Fruit fly (Drosophila melanogaster): ENCODE results near the gene Task6.
A peak's percentile ranks its signal among the peaks of the same experiment; 100 is the strongest.

The Task6 gene

dm6 chr3R:13683624-13684568 is 9.6 kb upstream of the Task6 start, which contains the start of gene flfl (continued):
- peak; percentile 80 for TF ChIP-seq Ets97D (GFP tag; optimal IDR thresholded peaks at IDR 0.05)
- TF ChIP-seq Tbp (GFP tag; optimal IDR thresholded peaks at IDR 0.05), result peak; percentile 5
- peak; percentile 6 for TF ChIP-seq btn (GFP tag; optimal IDR thresholded peaks at IDR 0.05)
- TF ChIP-seq ERR (GFP tag; optimal IDR thresholded peaks at IDR 0.05), result peak; percentile 50
- TF ChIP-seq CG2678 (tag; optimal IDR thresholded peaks at IDR 0.05), result peak; percentile 13
- no peak for TF ChIP-seq CG14050 (GFP tag; IDR thresholded peaks at IDR 0.05)
- no peak for TF ChIP-seq CG8290 (GFP tag; optimal IDR thresholded peaks at IDR 0.05)
- TF ChIP-seq CG8290 (tag; optimal IDR thresholded peaks at IDR 0.05), result peak in 1 of 2 experiments; percentile 72
- peak; percentile 54 for TF ChIP-seq CG9797 (GFP tag; optimal IDR thresholded peaks at IDR 0.05)
- TF ChIP-seq Hr51 (GFP tag; optimal IDR thresholded peaks at IDR 0.05), result peak in 1 of 2 experiments; percentile 26
- TF ChIP-seq dati (GFP tag; IDR thresholded peaks at IDR 0.05), result no peak
- no peak for TF ChIP-seq CG6272 (GFP tag; IDR thresholded peaks at IDR 0.05)
- TF ChIP-seq CG13624 (GFP tag; optimal IDR thresholded peaks at IDR 0.05), result peak; percentile 34
- TF ChIP-seq Mad (GFP tag; optimal IDR thresholded peaks at IDR 0.05), result no peak
- peak; percentile 23 for TF ChIP-seq NfI (GFP tag; optimal IDR thresholded peaks at IDR 0.05)
- TF ChIP-seq HmgD (GFP tag; optimal IDR thresholded peaks at IDR 0.05), result peak; percentile 49
- TF ChIP-seq HmgZ (tag; optimal IDR thresholded peaks at IDR 0.05), result peak; percentile 70
- TF ChIP-seq CG9727 (GFP tag; optimal IDR thresholded peaks at IDR 0.05), result peak; percentile 27
- TF ChIP-seq ap (GFP tag; IDR thresholded peaks at IDR 0.05), result no peak

DNA sequence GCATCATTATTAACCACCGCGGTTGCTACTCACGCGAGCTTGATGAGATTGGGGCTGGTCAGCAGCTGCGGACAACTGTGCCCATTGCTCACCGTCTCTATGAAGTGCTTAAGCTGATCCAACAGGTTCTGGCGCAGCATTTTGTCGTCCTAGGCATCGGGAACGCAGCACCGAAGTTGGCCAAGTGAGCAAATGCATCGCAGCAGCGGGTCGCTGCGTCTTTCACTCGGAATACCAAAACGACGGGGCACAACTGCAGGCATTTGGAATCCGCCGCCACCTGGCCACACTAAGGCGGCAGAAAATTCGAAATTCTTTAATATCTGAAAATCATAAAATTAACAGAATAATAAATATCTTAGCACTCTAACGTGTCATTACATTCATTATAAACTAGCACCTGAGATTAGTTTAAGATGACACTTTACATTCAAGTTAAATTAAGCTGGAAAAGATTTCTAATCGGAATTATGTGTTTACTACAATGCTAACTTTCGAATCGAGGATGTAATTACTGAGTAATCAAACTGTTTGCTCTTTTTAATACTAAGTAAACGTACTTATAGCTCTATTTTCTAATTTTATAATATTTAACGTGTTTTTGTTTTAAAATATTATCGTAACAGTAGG is 8.8 kb upstream of the Task6 start:
- TF ChIP-seq CG3726 (GFP tag; IDR thresholded peaks at IDR 0.05) (no peak), knrl (GFP tag; IDR thresholded peaks at IDR 0.05; ENCODE audit: partially characterized antibody) (0 out of 3 replicates have a peak, but pooled peaks have one; percentile 21), lilli (GFP tag; optimal IDR thresholded peaks at IDR 0.05) (peak; percentile 1), pzg (GFP tag; optimal IDR thresholded peaks at IDR 0.05) (peak; percentile 63), Spps (tag; optimal IDR thresholded peaks at IDR 0.05) (no peak), Dp (GFP tag; optimal IDR thresholded peaks at IDR 0.05) (peak; percentile 89), bsh (GFP tag; optimal IDR thresholded peaks at IDR 0.05) (peak in 1 of 2 experiments; percentile 2), slbo (GFP tag; IDR thresholded peaks at IDR 0.05) (0 out of 2 replicates have a peak, but pooled peaks have one; percentile 14), Stat92E (GFP tag; optimal IDR thresholded peaks at IDR 0.05) (peak in 1 of 3 experiments; percentile 64), gfzf (GFP tag; optimal IDR thresholded peaks at IDR 0.05) (peak; percentile 86), Doc2 (GFP tag; IDR thresholded peaks at IDR 0.05) (no peak), CG17829 (tag; optimal IDR thresholded peaks at IDR 0.05) (peak; percentile 10), HLHmδ (GFP tag; optimal IDR thresholded peaks at IDR 0.05) (peak; percentile 61), trh (GFP tag; optimal IDR thresholded peaks at IDR 0.05) (no peak), Lhr (GFP tag; optimal IDR thresholded peaks at IDR 0.05) (peak; percentile 23), Ets65A (GFP tag) (peak; percentile 71), nerfin-2 (GFP tag; IDR thresholded peaks at IDR 0.05; ENCODE audit: partially characterized antibody) (no peak; the same call in 1 of the 2 replicates), onecut (GFP tag; IDR thresholded peaks at IDR 0.05) (no peak), CG1792 (GFP tag; optimal IDR thresholded peaks at IDR 0.05) (no peak), CG8290 (GFP tag; optimal IDR thresholded peaks at IDR 0.05) (no peak), CG8290 (tag; optimal IDR thresholded peaks at IDR 0.05) (peak in 1 of 2 experiments; percentile 22), CG4617 (GFP tag; optimal IDR thresholded peaks at IDR 0.05; ENCODE audit: borderline replicate concordance) (peak; percentile 38), CG7271 (tag; optimal IDR thresholded peaks at IDR 0.05) (no peak), CG42726 (GFP tag; IDR thresholded peaks at IDR 0.05; ENCODE audit: partially characterized antibody) (no peak; the same call in 1 of the 2 replicates), CG11247 (GFP tag; IDR thresholded peaks at IDR 0.05) (no peak), Jarid2 (GFP tag; optimal IDR thresholded peaks at IDR 0.05) (peak; percentile 12), CG3065 (GFP tag; optimal IDR thresholded peaks at IDR 0.05) (no peak), cwo (GFP tag; optimal IDR thresholded peaks at IDR 0.05) (no peak), CG1603 (tag; optimal IDR thresholded peaks at IDR 0.05) (peak; percentile 41), Tbp (GFP tag; optimal IDR thresholded peaks at IDR 0.05) (no peak)
